Fruit fly (Drosophila melanogaster): ENCODE measurements around the gene CG7860.

CG7860 gene

DNA sequence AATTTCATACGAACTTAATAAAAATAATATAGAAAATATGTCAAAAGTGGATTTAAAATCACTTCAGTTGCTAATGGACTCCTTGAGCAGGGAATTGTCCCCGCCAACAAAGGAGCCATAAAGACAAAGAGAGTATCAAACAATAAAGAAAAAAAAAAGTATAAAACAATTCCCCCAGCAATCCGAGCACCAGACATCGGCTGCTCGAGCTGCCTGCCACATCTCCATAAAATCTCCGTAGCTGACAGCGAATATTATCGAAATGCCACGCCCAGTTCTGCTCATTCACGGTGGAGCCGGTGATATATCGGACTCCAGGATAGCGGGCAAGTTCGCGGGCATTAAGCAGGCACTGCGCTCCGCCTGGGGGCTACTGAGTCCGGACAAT is at the start of gene CG7860:
CG7860 (plus strand) TSS at position 11 of the 388 bp plus-strand sequence.
- TF ChIP-seq Snoo (tag; optimal IDR thresholded peaks at IDR 0.05) (peak; percentile 39), Pif1B (GFP tag; optimal IDR thresholded peaks at IDR 0.05) (peak; percentile 10), CG15710 (tag; optimal IDR thresholded peaks at IDR 0.05) (peak; percentile 9), CG34367 (tag; optimal IDR thresholded peaks at IDR 0.05) (no peak)

DNA sequence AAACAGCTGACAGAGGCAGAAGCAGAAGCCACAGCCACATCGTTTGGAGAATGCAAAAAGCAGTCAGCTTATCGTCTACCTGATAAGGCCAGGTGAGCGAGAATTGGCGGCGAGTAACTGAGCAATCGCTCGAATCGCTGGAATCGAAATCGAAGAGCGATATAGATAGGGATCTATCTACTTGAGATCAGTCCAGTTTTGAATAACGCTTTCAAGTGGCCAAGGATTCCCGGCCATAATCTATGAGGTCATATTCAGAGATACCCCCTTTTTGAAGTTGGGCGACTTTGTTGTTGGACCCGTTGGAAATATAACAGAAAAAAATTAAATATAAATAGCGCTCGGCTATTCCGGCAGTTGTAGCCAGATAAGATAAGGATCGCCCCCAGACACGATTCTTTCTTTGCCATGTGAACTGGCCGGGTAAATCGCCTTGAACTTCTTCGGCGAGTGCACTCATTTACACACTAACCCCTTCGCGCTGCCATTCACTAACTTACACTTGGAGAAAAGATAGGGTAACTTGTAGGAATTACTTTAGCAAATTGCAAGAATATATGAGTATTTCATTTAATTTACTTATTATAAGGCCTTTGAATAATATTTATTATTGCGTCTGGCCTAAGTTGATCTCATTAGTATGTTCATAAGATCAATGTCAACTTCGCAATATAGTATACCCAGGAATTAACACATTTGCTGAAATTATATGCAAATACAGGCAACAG is 46.2 kb upstream of the CG7860 start:
- TF ChIP-seq D1 (tag; optimal IDR thresholded peaks at IDR 0.05) (no peak), CG10348 (GFP tag; IDR thresholded peaks at IDR 0.05) (no peak), CG32121 (GFP tag; IDR thresholded peaks at IDR 0.05) (no peak), EcR (GFP tag; optimal IDR thresholded peaks at IDR 0.05) (peak; percentile 66), Pif1B (GFP tag; optimal IDR thresholded peaks at IDR 0.05) (no peak), Ets98B (GFP tag; IDR thresholded peaks at IDR 0.05) (no peak), Snoo (tag; optimal IDR thresholded peaks at IDR 0.05) (no peak), CG4496 (GFP tag; IDR thresholded peaks at IDR 0.05) (no peak), CG14655 (GFP tag; optimal IDR thresholded peaks at IDR 0.05) (no peak), fd96Ca (GFP tag; IDR thresholded peaks at IDR 0.05) (no peak), CG8159 (tag; optimal IDR thresholded peaks at IDR 0.05) (peak; percentile 40), CG12605 (GFP tag; IDR thresholded peaks at IDR 0.05) (no peak), CG9948 (tag; optimal IDR thresholded peaks at IDR 0.05) (no peak)

DNA sequence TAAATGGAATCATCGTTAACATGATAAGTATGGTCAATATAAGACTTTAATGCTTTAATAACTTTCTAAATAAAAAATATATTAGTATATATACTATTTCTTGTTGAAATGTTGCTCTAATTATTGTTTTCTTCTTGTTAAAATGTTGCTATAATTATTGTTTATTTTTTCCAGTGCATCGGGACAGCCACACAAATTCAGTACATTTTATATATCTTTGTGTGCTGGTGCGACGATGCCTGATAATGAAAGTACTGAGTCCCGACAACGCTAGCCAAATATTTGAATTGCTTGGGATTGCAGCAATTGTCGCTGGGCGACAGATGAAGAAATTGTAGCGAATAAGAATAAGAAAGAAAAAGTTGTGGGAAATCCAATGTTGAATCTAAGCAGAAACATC is 39.6 kb upstream of the CG7860 start:
- TF ChIP-seq rn (GFP tag; IDR thresholded peaks at IDR 0.05) (no peak), fd96Ca (GFP tag; IDR thresholded peaks at IDR 0.05) (no peak), Ets98B (GFP tag; IDR thresholded peaks at IDR 0.05) (no peak), CG10348 (GFP tag; IDR thresholded peaks at IDR 0.05) (no peak), EcR (GFP tag; optimal IDR thresholded peaks at IDR 0.05) (no peak), CG8159 (tag; optimal IDR thresholded peaks at IDR 0.05) (peak; percentile 51), CG17806 (tag; optimal IDR thresholded peaks at IDR 0.05) (peak; percentile 28), CG15710 (tag; optimal IDR thresholded peaks at IDR 0.05) (peak; percentile 24), CG9948 (tag; optimal IDR thresholded peaks at IDR 0.05) (peak; percentile 22)

DNA sequence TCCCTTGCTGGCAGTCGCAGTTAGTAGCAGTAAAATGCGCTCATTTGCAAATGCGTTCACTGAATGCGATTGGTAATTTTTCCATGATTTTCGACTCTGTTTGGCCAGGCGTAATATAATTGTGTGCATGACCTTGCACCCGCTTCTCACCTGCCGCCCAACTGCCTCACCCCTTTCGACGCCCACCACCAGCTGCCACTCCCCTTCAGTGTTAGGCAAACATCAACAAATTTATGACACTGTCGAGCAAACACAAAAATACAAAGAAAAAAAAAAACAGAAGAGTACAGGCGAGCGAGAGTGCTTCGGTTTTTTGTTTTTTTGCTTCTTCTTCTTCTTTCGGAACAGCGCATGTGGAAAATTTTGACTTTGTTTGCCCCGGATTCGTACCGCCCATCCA is 38.8 kb upstream of the CG7860 start:
- TF ChIP-seq Ets98B (GFP tag; IDR thresholded peaks at IDR 0.05) (no peak), Snoo (tag; optimal IDR thresholded peaks at IDR 0.05) (no peak), CG9948 (tag; optimal IDR thresholded peaks at IDR 0.05) (no peak), EcR (GFP tag; optimal IDR thresholded peaks at IDR 0.05) (no peak), CG12605 (GFP tag; IDR thresholded peaks at IDR 0.05) (no peak), CG32121 (GFP tag; IDR thresholded peaks at IDR 0.05) (no peak), Pif1B (GFP tag; optimal IDR thresholded peaks at IDR 0.05) (no peak), CG15710 (tag; optimal IDR thresholded peaks at IDR 0.05) (no peak), CG14655 (GFP tag; optimal IDR thresholded peaks at IDR 0.05) (no peak), D1 (tag; optimal IDR thresholded peaks at IDR 0.05) (no peak), fd96Ca (GFP tag; IDR thresholded peaks at IDR 0.05) (no peak), CG13204 (GFP tag; optimal IDR thresholded peaks at IDR 0.05) (no peak), CG10348 (GFP tag; IDR thresholded peaks at IDR 0.05) (no peak), rn (GFP tag; IDR thresholded peaks at IDR 0.05) (no peak), gl (tag; optimal IDR thresholded peaks at IDR 0.05) (no peak), CG34367 (tag; optimal IDR thresholded peaks at IDR 0.05) (no peak), CG8159 (tag; optimal IDR thresholded peaks at IDR 0.05) (no peak), CG17806 (tag; optimal IDR thresholded peaks at IDR 0.05) (no peak)

DNA sequence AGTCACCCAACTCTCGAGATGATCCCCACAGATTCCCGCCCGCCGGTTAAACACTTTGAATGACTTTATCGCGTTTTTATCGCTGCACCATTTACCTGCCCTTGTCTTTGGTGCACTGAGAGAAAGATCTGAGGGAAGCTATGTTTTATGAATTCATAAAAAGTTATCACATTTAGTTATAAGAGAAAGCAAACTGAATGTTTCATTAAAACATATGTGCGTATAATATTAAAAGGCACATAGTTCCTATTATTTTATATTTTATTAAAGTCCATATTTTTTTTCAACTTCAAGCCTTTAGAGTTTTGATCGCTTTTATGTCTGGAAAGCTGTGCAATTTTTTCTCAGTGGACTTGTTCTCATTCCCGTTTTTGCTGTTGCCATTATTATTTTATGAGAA is 38.4 kb upstream of the CG7860 start:
- TF ChIP-seq CG15710 (tag; optimal IDR thresholded peaks at IDR 0.05) (peak; percentile 57), Pif1A (GFP tag; optimal IDR thresholded peaks at IDR 0.05) (peak; percentile 36), CG17806 (tag; optimal IDR thresholded peaks at IDR 0.05) (peak; percentile 43), Pif1B (GFP tag; optimal IDR thresholded peaks at IDR 0.05) (peak; percentile 41), Snoo (tag; optimal IDR thresholded peaks at IDR 0.05) (peak; percentile 46), gl (tag; optimal IDR thresholded peaks at IDR 0.05) (no peak), CG8159 (tag; optimal IDR thresholded peaks at IDR 0.05) (peak; percentile 66), CG34367 (tag; optimal IDR thresholded peaks at IDR 0.05) (peak; percentile 22), Ets98B (GFP tag; IDR thresholded peaks at IDR 0.05) (no peak), CG14655 (GFP tag; optimal IDR thresholded peaks at IDR 0.05) (peak; percentile 19), CG9948 (tag; optimal IDR thresholded peaks at IDR 0.05) (peak; percentile 29), D1 (tag; optimal IDR thresholded peaks at IDR 0.05) (no peak)

DNA sequence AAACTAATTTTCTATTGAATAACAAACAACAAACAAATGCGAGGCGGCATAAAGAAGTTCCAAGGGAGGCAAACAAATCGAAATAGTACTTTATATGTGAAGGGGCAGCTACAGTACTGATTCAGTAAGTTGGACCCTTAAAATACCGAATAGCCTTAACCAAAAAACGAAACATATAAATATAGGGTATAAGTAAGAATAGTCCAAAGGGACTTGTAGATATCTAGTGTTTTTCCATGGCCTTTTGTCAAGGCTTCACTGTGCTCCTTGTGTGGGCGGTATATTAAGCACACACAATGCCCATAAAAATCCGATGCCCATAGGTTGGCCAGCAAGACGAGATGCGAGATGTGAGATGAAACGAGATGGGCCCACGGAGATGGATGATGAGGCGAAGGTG is 36.7 kb upstream of the CG7860 start:
- no peak for TF ChIP-seq Ets98B (GFP tag; IDR thresholded peaks at IDR 0.05)
- TF ChIP-seq gl (tag; optimal IDR thresholded peaks at IDR 0.05): no peak
- no peak for TF ChIP-seq fd96Ca (GFP tag; IDR thresholded peaks at IDR 0.05)
- TF ChIP-seq CG32121 (GFP tag; IDR thresholded peaks at IDR 0.05): no peak
- no peak for TF ChIP-seq CG10348 (GFP tag; IDR thresholded peaks at IDR 0.05)
- TF ChIP-seq rn (GFP tag; IDR thresholded peaks at IDR 0.05): no peak
- TF ChIP-seq CG34367 (tag; optimal IDR thresholded peaks at IDR 0.05): no peak
- no peak for TF ChIP-seq CG8301 (tag; optimal IDR thresholded peaks at IDR 0.05)
- no peak for TF ChIP-seq EcR (GFP tag; optimal IDR thresholded peaks at IDR 0.05)
- TF ChIP-seq CG12605 (GFP tag; IDR thresholded peaks at IDR 0.05): no peak
- no peak for TF ChIP-seq CG9948 (tag; optimal IDR thresholded peaks at IDR 0.05)
- no peak for TF ChIP-seq Pif1B (GFP tag; optimal IDR thresholded peaks at IDR 0.05)
- no peak for TF ChIP-seq CG17806 (tag; optimal IDR thresholded peaks at IDR 0.05)
- TF ChIP-seq Pif1A (GFP tag; optimal IDR thresholded peaks at IDR 0.05): no peak

Measured in whole organism, pupa.